Worm (Caenorhabditis elegans) whole organism, midembryonic: ENCODE measurements around the gene F39B3.3.
"Not testable (repeated sequence)": the region's sequence is repeated elsewhere in the genome, so short reads cannot be mapped to it uniquely, and the experiment has no call there.

Experiments
- T22C8.4 ChIP-seq: fragments of 200-800 bp; sonication (Bioruptor generic); IDR thresholded peaks from 2 replicates; pipeline ENCODE4 v1.3.6; 2022; ENCODE audit warnings: missing genetic modification characterization, missing compliant biosample characterization
- cog-1 ChIP-seq: sonication (generic microtip); optimal IDR thresholded peaks from 2 replicates; lab custom pipeline; 2016; ENCODE audit warnings: missing genetic modification characterization, missing compliant biosample characterization
- flt-1 ChIP-seq: fragments of 200-800 bp; sonication (Bioruptor generic); IDR thresholded peaks from 2 replicates; pipeline ENCODE4 v1.3.6; 2022; ENCODE audit warnings: missing genetic modification characterization, missing compliant biosample characterization
- klf-2 ChIP-seq: fragments of 200-800 bp; sonication (Bioruptor generic); conservative IDR thresholded peaks from 2 replicates; pipeline ENCODE4 v1.3.6; 2022; ENCODE audit warnings: missing genetic modification reagents, missing genetic modification characterization, missing compliant biosample characterization
- med-1 ChIP-seq: sonication (generic microtip); optimal IDR thresholded peaks from 2 replicates; lab custom pipeline; 2017; ENCODE audit warnings: missing genetic modification characterization, mild to moderate bottlenecking, missing compliant biosample characterization, antibody characterized with exemption, missing genetic modification reagents; ENCODE audit not compliant: insufficient read depth
- ref-1 ChIP-seq: fragments of 200-800 bp; sonication (Bioruptor generic); conservative IDR thresholded peaks from 2 replicates; pipeline ENCODE4 v1.3.6; 2022; ENCODE audit warnings: missing genetic modification reagents, missing genetic modification characterization, missing compliant biosample characterization
- tab-1 ChIP-seq: fragments of 200-800 bp; sonication (Bioruptor generic); IDR thresholded peaks from 2 replicates; pipeline ENCODE4 v1.3.6; 2022; ENCODE audit warnings: missing genetic modification characterization, missing compliant biosample characterization
- ztf-23 ChIP-seq: fragments of 200-800 bp; sonication (Bioruptor generic); IDR thresholded peaks from 2 replicates; pipeline ENCODE4 v1.3.6; 2022; ENCODE audit warnings: missing genetic modification reagents, missing genetic modification characterization, missing compliant biosample characterization
- ztf-29 ChIP-seq: fragments of 200-800 bp; sonication (Bioruptor generic); IDR thresholded peaks from 2 replicates; pipeline ENCODE4 v1.3.6; 2022; ENCODE audit warnings: missing genetic modification reagents, missing genetic modification characterization, missing compliant biosample characterization

The F39B3.3 gene

DNA sequence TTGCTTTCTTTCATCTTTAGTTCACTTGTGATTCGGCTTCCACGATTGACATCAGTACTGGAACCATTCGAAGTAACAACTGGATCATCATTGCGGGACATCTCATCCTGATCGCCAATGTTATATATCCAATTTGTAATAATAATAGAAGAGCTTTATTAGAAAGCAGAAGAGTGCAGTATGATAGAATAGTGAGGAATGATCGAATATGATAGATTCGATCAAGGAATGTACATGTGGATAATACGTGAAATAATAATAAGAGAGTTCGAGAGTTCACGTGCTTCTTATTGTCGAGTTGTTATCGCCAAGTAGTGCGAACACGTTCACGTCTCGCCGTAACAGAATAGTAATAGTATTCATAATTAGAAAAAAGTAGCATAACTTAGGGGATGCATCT is at the start of gene F39B3.3:
TSS of gene F39B3.3 (minus strand) at position 101 of the 400 bp plus-strand sequence.
- not testable (repeated sequence) for TF ChIP-seq ztf-29, ztf-23, tab-1 (GFP tag; lab: Robert Waterston, UW)

DNA sequence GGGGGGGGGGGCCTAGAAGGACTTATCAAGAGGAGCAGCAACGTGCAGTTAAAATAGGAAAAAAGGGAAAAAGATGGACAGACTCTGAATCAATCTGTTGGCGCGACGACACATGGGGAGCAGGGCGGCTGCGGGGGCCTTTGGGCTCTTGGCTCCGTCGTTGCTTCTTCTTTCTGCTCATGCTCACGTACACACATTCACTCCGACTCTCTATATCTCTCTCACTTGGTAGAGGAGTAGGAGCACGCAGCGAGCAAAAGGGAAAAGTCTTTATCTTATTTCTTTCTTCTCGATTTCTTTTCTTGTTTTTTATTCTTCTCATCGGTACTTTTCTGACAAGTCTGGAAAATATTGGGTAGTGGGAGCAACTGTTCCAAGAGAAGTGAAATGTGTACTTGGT is 49.4 kb upstream of the F39B3.3 start:
- TF ChIP-seq T22C8.4 (GFP tag; lab: Robert Waterston, UW): no peak
- 0 out of 2 replicates have a peak, but pooled peaks have one; percentile 11 for TF ChIP-seq flt-1 (GFP tag; lab: Robert Waterston, UW)

DNA sequence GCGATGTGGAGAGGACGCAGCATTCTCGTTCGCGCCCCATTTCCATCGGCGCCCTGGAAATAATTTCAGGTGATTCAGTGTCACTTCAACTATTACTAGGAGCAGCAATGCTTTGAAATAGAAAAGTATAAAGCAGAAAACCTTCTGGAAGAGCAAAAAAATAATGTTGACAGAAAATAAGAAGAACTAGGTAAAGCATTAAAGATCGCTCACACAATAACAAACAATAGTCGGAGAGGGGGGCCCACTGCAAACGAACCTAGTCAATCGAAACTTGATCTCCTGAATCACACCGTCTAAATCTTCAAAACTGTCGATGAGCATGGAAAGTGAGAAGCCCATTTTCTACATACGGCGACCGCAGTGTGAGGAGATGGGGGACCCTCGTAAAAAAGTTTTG is 49.0 kb upstream of the F39B3.3 start:
- TF ChIP-seq cog-1 (tag; lab: Kevin White, UChicago) (no peak), tab-1 (GFP tag; lab: Robert Waterston, UW) (no peak), med-1 (GFP tag; lab: Kevin White, UChicago) (no peak), ztf-29 (GFP tag; lab: Robert Waterston, UW) (no peak), flt-1 (GFP tag; lab: Robert Waterston, UW) (no peak), klf-2 (GFP tag; lab: Robert Waterston, UW) (no peak), ztf-23 (GFP tag; lab: Robert Waterston, UW) (no peak), T22C8.4 (GFP tag; lab: Robert Waterston, UW) (no peak), ref-1 (GFP tag; lab: Robert Waterston, UW) (no peak)

DNA sequence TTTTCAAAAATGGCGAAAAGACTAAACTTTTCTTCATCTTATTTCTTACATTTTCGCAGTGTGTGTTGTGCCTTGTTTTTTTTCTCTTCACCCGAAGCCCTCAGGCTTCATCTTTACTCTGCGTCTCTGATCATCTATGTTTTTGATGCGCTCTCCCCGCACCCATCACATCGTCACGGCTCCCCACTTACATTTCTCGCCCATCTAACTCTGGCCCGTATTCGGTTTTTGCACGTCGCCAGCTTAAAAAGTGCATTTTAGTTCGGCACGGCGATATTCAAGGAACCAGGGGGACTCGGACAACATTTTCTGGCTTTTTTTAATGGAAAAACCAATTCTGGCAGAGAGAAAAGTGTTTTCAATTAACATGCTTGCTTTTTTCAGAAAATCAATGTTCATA is 48.5 kb upstream of the F39B3.3 start:
- no peak for TF ChIP-seq T22C8.4 (GFP tag; lab: Robert Waterston, UW)
- TF ChIP-seq tab-1 (GFP tag; lab: Robert Waterston, UW): no peak
- no peak for TF ChIP-seq ztf-29 (GFP tag; lab: Robert Waterston, UW)
- no peak for TF ChIP-seq med-1 (GFP tag; lab: Kevin White, UChicago)
- no peak for TF ChIP-seq flt-1 (GFP tag; lab: Robert Waterston, UW)
- TF ChIP-seq ref-1 (GFP tag; lab: Robert Waterston, UW): no peak
- no peak for TF ChIP-seq ztf-23 (GFP tag; lab: Robert Waterston, UW)
- TF ChIP-seq klf-2 (GFP tag; lab: Robert Waterston, UW): no peak
- no peak for TF ChIP-seq cog-1 (tag; lab: Kevin White, UChicago)

DNA sequence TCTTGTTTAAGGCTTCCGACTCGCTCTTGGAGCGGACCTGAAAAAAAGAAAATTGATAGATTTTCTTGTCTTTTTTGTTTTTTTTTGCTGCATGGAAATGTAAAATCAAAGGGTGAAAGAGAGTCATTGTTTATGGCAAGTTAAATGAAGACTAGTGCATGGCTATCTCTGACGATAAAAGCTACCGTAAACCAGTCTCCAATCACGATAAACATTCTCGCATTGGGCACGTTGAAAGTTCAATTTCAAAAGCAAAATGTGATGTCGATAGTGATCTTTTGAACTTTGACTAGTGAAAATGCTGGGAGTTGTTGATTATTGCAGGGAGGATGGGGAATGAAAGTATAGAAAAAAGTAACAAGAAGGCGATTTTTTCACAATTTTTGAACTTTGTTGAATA is 47.7 kb upstream of the F39B3.3 start:
- no peak for TF ChIP-seq tab-1 (GFP tag; lab: Robert Waterston, UW)
- no peak for TF ChIP-seq med-1 (GFP tag; lab: Kevin White, UChicago)
- TF ChIP-seq cog-1 (tag; lab: Kevin White, UChicago): no peak
- no peak for TF ChIP-seq flt-1 (GFP tag; lab: Robert Waterston, UW)
- no peak for TF ChIP-seq ztf-29 (GFP tag; lab: Robert Waterston, UW)
- TF ChIP-seq ztf-23 (GFP tag; lab: Robert Waterston, UW): no peak
- TF ChIP-seq klf-2 (GFP tag; lab: Robert Waterston, UW): no peak
- no peak for TF ChIP-seq ref-1 (GFP tag; lab: Robert Waterston, UW)
- TF ChIP-seq T22C8.4 (GFP tag; lab: Robert Waterston, UW): no peak

DNA sequence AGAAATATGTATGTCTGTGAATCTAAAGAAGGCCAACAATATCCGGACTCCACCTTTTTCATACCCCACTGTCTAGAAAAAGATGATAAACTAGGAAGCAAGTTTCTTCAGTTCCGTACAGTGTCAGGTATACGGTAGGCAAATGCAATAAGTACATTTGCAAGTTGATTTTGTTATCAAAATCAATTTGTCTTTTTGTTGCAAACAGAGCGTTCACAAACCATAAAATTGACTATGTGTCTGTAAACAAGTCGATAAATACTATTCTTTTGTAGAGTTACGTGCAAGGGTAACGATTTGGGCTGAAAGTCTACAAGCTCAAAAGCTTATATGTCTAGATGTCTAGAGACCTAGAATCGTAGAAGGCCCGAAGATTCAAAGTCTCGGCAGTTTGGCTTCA is 46.8 kb upstream of the F39B3.3 start:
- no peak for TF ChIP-seq med-1 (GFP tag; lab: Kevin White, UChicago)
- no peak for TF ChIP-seq tab-1 (GFP tag; lab: Robert Waterston, UW)
- TF ChIP-seq flt-1 (GFP tag; lab: Robert Waterston, UW): no peak
- no peak for TF ChIP-seq klf-2 (GFP tag; lab: Robert Waterston, UW)
- TF ChIP-seq ref-1 (GFP tag; lab: Robert Waterston, UW): no peak
- TF ChIP-seq T22C8.4 (GFP tag; lab: Robert Waterston, UW): no peak
- no peak for TF ChIP-seq ztf-23 (GFP tag; lab: Robert Waterston, UW)

DNA sequence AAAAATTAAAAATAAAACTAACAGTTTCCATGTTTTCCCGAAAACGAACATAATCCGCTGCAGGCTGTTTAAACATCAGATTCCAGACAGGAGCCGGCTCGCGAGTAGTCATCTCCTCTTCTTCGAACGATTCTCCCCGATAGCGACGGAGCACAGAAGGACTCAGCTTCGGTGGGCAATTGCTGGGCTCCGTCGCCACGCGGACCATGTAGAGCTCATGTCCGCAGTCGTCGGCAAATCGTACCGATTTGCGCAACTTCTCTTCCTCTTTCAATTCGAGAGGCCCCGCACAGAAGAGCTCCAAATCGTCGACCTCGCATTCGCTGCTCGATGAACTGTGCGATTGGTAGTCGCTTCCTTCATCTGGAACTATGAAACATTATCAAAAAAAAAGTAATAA is 46.3 kb upstream of the F39B3.3 start:
- TF ChIP-seq flt-1 (GFP tag; lab: Robert Waterston, UW): no peak
- TF ChIP-seq T22C8.4 (GFP tag; lab: Robert Waterston, UW): no peak
- no peak for TF ChIP-seq ref-1 (GFP tag; lab: Robert Waterston, UW)
- TF ChIP-seq med-1 (GFP tag; lab: Kevin White, UChicago): no peak
- no peak for TF ChIP-seq cog-1 (tag; lab: Kevin White, UChicago)
- TF ChIP-seq ztf-29 (GFP tag; lab: Robert Waterston, UW): no peak
- no peak for TF ChIP-seq klf-2 (GFP tag; lab: Robert Waterston, UW)
- TF ChIP-seq tab-1 (GFP tag; lab: Robert Waterston, UW): no peak
- TF ChIP-seq ztf-23 (GFP tag; lab: Robert Waterston, UW): no peak

DNA sequence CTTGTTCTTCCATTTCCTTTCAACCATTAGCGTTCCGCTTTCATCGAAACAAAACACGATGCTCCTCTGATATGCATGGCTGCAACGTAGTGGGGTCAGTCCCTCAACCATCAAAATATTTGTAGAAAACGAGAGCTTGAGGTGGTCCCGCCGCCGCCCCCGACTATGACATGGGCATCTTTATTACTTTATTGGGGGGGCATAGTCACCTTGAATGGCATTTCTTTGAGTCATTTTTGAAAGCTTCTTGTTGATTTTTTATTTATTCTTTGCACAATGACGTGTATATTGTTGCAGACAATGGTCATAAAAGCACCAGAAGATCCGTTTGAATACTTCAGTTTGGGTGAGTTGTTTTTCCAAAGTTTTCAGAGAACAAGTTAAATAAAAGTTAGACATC is 35.3 kb upstream of the F39B3.3 start, which contains the start of gene ncs-7:
TSS of gene ncs-7 (plus strand) at position 301 of the 400 bp plus-strand sequence.
- TF ChIP-seq flt-1 (GFP tag; lab: Robert Waterston, UW) (no peak), klf-2 (GFP tag; lab: Robert Waterston, UW) (no peak), ztf-29 (GFP tag; lab: Robert Waterston, UW) (no peak), ztf-23 (GFP tag; lab: Robert Waterston, UW) (no peak), cog-1 (tag; lab: Kevin White, UChicago) (no peak), T22C8.4 (GFP tag; lab: Robert Waterston, UW) (no peak), med-1 (GFP tag; lab: Kevin White, UChicago) (no peak), tab-1 (GFP tag; lab: Robert Waterston, UW) (no peak), ref-1 (GFP tag; lab: Robert Waterston, UW) (no peak)

DNA sequence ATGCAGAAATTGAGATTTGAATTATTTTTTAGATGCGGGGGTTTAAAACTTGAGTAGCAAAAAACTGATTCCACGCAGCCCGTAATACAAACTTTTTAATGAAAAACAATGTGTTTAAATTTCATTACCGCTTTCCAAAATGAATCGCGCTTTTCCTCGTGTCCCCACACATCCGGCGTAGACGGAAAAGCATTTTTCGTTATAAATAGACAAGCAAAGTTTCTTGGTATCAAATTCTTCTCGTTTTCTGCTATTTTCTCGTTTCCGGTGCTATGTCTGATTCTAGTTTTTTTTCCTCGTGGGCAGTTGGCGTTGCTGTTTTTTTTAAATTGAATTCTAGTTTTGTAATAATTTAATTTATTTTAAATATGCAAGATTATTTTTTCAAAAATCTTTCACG is 34.1 kb upstream of the F39B3.3 start:
- TF ChIP-seq med-1 (GFP tag; lab: Kevin White, UChicago) (no peak), T22C8.4 (GFP tag; lab: Robert Waterston, UW) (no peak), klf-2 (GFP tag; lab: Robert Waterston, UW) (no peak), cog-1 (tag; lab: Kevin White, UChicago) (no peak), ref-1 (GFP tag; lab: Robert Waterston, UW) (no peak), ztf-29 (GFP tag; lab: Robert Waterston, UW) (no peak), tab-1 (GFP tag; lab: Robert Waterston, UW) (no peak), ztf-23 (GFP tag; lab: Robert Waterston, UW) (no peak), flt-1 (GFP tag; lab: Robert Waterston, UW) (no peak)
